Worm (Caenorhabditis elegans) whole organism, L4 larva: Measurements from ENCODE around the gene islo-1.
"Not testable (repeated sequence)": the region's sequence is repeated elsewhere in the genome, so short reads cannot be mapped to it uniquely, and the experiment has no call there.

Source experiments
- F26F4.8 ChIP-seq: fragments of 200-800 bp; sonication (Bioruptor generic); conservative IDR thresholded peaks from 2 replicates; pipeline ENCODE4 v1.3.6; 2022; ENCODE audit warnings: missing genetic modification characterization, missing compliant biosample characterization
- F44E2.7 ChIP-seq: fragments of 200-800 bp; sonication (Bioruptor generic); IDR thresholded peaks from 2 replicates; pipeline ENCODE4 v2.1.2; 2022; ENCODE audit warnings: missing genetic modification characterization, missing compliant biosample characterization
- R02D3.7 ChIP-seq: fragments of 150-350 bp; sonication (generic microtip); optimal IDR thresholded peaks from 3 replicates; lab custom pipeline; 2014; ENCODE audit warnings: missing biosample characterization, missing genetic modification characterization
- T26A8.4 ChIP-seq: fragments of 200-800 bp; sonication (Bioruptor generic); IDR thresholded peaks from 2 replicates; pipeline ENCODE4 v1.3.6; 2022; ENCODE audit warnings: missing genetic modification characterization, missing compliant biosample characterization
- Y105C5A.15 ChIP-seq: fragments of 200-800 bp; sonication (Bioruptor generic); IDR thresholded peaks from 2 replicates; pipeline ENCODE4 v1.3.6; 2022; ENCODE audit warnings: missing genetic modification characterization, missing compliant biosample characterization
- Y48G9A.11 ChIP-seq: fragments of 200-800 bp; sonication (Bioruptor generic); IDR thresholded peaks from 2 replicates; pipeline ENCODE4 v1.3.6; 2022; ENCODE audit warnings: missing genetic modification reagents, missing genetic modification characterization, missing compliant biosample characterization
- Y75B8A.6 ChIP-seq: fragments of 200-800 bp; sonication (Bioruptor generic); IDR thresholded peaks from 2 replicates; pipeline ENCODE4 v1.3.6; 2022; ENCODE audit warnings: missing genetic modification reagents, missing genetic modification characterization, missing compliant biosample characterization
- aha-1 ChIP-seq: fragments of 150-350 bp; peaks from one replicate; lab custom pipeline; 2014; ENCODE audit warnings: missing biosample characterization, missing genetic modification characterization
- attf-4 ChIP-seq: sonication (generic microtip); optimal IDR thresholded peaks from 3 replicates; lab custom pipeline; 2017; ENCODE audit warnings: missing biosample characterization, missing genetic modification characterization
- ceh-44 ChIP-seq: fragments of 200-800 bp; sonication (Bioruptor generic); IDR thresholded peaks from 2 replicates; pipeline ENCODE4 v1.3.6; 2022; ENCODE audit warnings: missing genetic modification reagents, missing genetic modification characterization, missing compliant biosample characterization
- ceh-82 ChIP-seq: sonication (generic microtip); optimal IDR thresholded peaks from 2 replicates; lab custom pipeline; 2017; ENCODE audit warnings: missing biosample characterization, missing genetic modification characterization
- ces-1 ChIP-seq: fragments of 150-350 bp; sonication (generic microtip); optimal IDR thresholded peaks from 4 replicates; lab custom pipeline; 2014; ENCODE audit warnings: missing biosample characterization, missing genetic modification reagents, missing genetic modification characterization
- cey-2 ChIP-seq: sonication (generic microtip); optimal IDR thresholded peaks from 3 replicates; lab custom pipeline; 2017; ENCODE audit warnings: missing genetic modification characterization, mild to moderate bottlenecking, missing compliant biosample characterization, antibody characterized with exemption, borderline replicate concordance; ENCODE audit not compliant: insufficient read depth
- daf-12 ChIP-seq: fragments of 150-350 bp; optimal IDR thresholded peaks from 2 replicates; lab custom pipeline; 2014; ENCODE audit warnings: missing biosample characterization, missing genetic modification reagents, missing genetic modification characterization
- daf-16 ChIP-seq, 3 experiments: sonication (generic microtip); optimal IDR thresholded peaks; 2 replicates each; lab custom pipeline; 2016 to 2017; ENCODE audit warnings: missing genetic modification characterization in 3 of 3, missing genetic modification reagents in 3 of 3, mild to moderate bottlenecking in 2 of 3, missing compliant biosample characterization in 2 of 3, missing biosample characterization in 1 of 3, moderate library complexity in 1 of 3
- dmd-6 ChIP-seq: fragments of 200-800 bp; sonication (Bioruptor generic); IDR thresholded peaks from 2 replicates; pipeline ENCODE4 v1.3.6; 2022; ENCODE audit warnings: missing genetic modification reagents, missing genetic modification characterization, missing compliant biosample characterization
- dmd-8 ChIP-seq: fragments of 200-800 bp; sonication (Bioruptor generic); IDR thresholded peaks from 2 replicates; pipeline ENCODE4 v1.3.6; 2022; ENCODE audit warnings: missing genetic modification characterization, missing compliant biosample characterization
- dpl-1 ChIP-seq: fragments of 150-350 bp; optimal IDR thresholded peaks from 2 replicates; lab custom pipeline; 2014; ENCODE audit warnings: missing biosample characterization, missing genetic modification reagents, missing genetic modification characterization
- duxl-1 ChIP-seq: sonication (generic microtip); optimal IDR thresholded peaks from 2 replicates; lab custom pipeline; 2016; ENCODE audit warnings: mild to moderate bottlenecking, missing genetic modification characterization, moderate library complexity, missing compliant biosample characterization; ENCODE audit not compliant: poor library complexity
- egl-43 ChIP-seq: fragments of 200-800 bp; sonication (Bioruptor generic); IDR thresholded peaks from 2 replicates; pipeline ENCODE4 v1.3.6; 2022; ENCODE audit warnings: missing genetic modification reagents, missing genetic modification characterization, missing compliant biosample characterization
- hif-1 ChIP-seq, 2 experiments: sonication (generic microtip); optimal IDR thresholded peaks; 2 replicates each; lab custom pipeline; 2016 to 2017; ENCODE audit warnings: missing compliant biosample characterization in 2 of 2, missing genetic modification characterization in 2 of 2, missing genetic modification reagents in 2 of 2, missing genotype in 2 of 2, mild to moderate bottlenecking in 1 of 2
- hmg-1.1 ChIP-seq: fragments of 200-800 bp; sonication (Bioruptor generic); IDR thresholded peaks from 2 replicates; pipeline ENCODE4 v1.3.6; 2022; ENCODE audit warnings: missing genetic modification reagents, missing genetic modification characterization, missing compliant biosample characterization
- lim-7 ChIP-seq: fragments of 200-800 bp; sonication (Bioruptor generic); IDR thresholded peaks from 2 replicates; pipeline ENCODE4 v1.3.6; 2022; ENCODE audit warnings: missing genetic modification characterization, missing compliant biosample characterization
- lin-13 ChIP-seq: fragments of 150-350 bp; optimal IDR thresholded peaks from 2 replicates; lab custom pipeline; 2014; ENCODE audit warnings: missing biosample characterization, missing genetic modification reagents, missing genetic modification characterization
- lin-39 ChIP-seq: fragments of 150-350 bp; optimal IDR thresholded peaks from 2 replicates; lab custom pipeline; 2014; ENCODE audit warnings: missing biosample characterization, missing genetic modification reagents, missing genetic modification characterization
- madf-5 ChIP-seq, 2 experiments: fragments of 200-800 bp; sonication (Bioruptor generic); IDR thresholded peaks; 2 replicates each; pipeline ENCODE4 v1.3.6; 2022; ENCODE audit warnings: missing compliant biosample characterization in 2 of 2, missing genetic modification characterization in 2 of 2
- nhr-111 ChIP-seq: fragments of 200-800 bp; sonication (Bioruptor generic); optimal IDR thresholded peaks from 2 replicates; lab custom pipeline; 2018; ENCODE audit warnings: mild to moderate bottlenecking, missing genetic modification characterization, missing compliant biosample characterization
- nhr-28 ChIP-seq: fragments of 150-350 bp; optimal IDR thresholded peaks from 2 replicates; lab custom pipeline; 2014; ENCODE audit warnings: missing biosample characterization, missing genetic modification characterization
- nhr-42 ChIP-seq: fragments of 200-800 bp; sonication (Bioruptor generic); IDR thresholded peaks from 2 replicates; pipeline ENCODE4 v1.3.6; 2022; ENCODE audit warnings: missing genetic modification characterization, missing compliant biosample characterization
- php-3 ChIP-seq: fragments of 200-800 bp; sonication (Bioruptor generic); IDR thresholded peaks from 2 replicates; pipeline ENCODE4 v1.3.6; 2022; ENCODE audit warnings: missing genetic modification reagents, missing genetic modification characterization, missing compliant biosample characterization
- pqm-1 ChIP-seq: sonication (generic microtip); optimal IDR thresholded peaks from 2 replicates; lab custom pipeline; 2017; ENCODE audit warnings: missing biosample characterization, missing genetic modification characterization
- rbr-2 ChIP-seq: sonication (generic microtip); optimal IDR thresholded peaks from 2 replicates; lab custom pipeline; 2016; ENCODE audit warnings: missing genotype, missing genetic modification characterization, missing compliant biosample characterization
- snpc-1.2 ChIP-seq: fragments of 200-800 bp; sonication (Bioruptor generic); IDR thresholded peaks from 2 replicates; pipeline ENCODE4 v1.3.6; 2022; ENCODE audit warnings: missing genetic modification reagents, missing genetic modification characterization, missing compliant biosample characterization
- unc-130 ChIP-seq: sonication (generic microtip); optimal IDR thresholded peaks from 2 replicates; lab custom pipeline; 2016; ENCODE audit warnings: missing genetic modification reagents, missing genetic modification characterization, missing compliant biosample characterization
- unc-62 ChIP-seq, 3 experiments: fragments of 150-350 bp in 1 of 3; sonication (generic microtip); optimal IDR thresholded peaks in 2 of 3; peaks in 1 of 3; 1 replicate in 1 of 3; 2 replicates in 2 of 3; lab custom pipeline; 2014 to 2017; ENCODE audit warnings: missing biosample characterization in 3 of 3, missing genetic modification characterization in 3 of 3, missing genetic modification reagents in 3 of 3, missing genotype in 1 of 3
- vab-7 ChIP-seq: fragments of 200-800 bp; sonication (Bioruptor generic); IDR thresholded peaks from 2 replicates; pipeline ENCODE4 v1.3.6; 2022; ENCODE audit warnings: missing genetic modification reagents, missing genetic modification characterization, missing compliant biosample characterization
- zag-1 ChIP-seq: fragments of 150-350 bp; optimal IDR thresholded peaks from 2 replicates; lab custom pipeline; 2014; ENCODE audit warnings: missing biosample characterization, missing genetic modification characterization
- zfp-2 ChIP-seq: sonication (generic microtip); optimal IDR thresholded peaks from 2 replicates; lab custom pipeline; 2016; ENCODE audit warnings: mild to moderate bottlenecking, missing genetic modification characterization, missing compliant biosample characterization
- zip-11 ChIP-seq: fragments of 200-800 bp; sonication (Bioruptor generic); IDR thresholded peaks from 2 replicates; pipeline ENCODE4 v1.3.6; 2022; ENCODE audit warnings: missing genetic modification characterization, missing compliant biosample characterization
- zip-2 ChIP-seq: fragments of 150-350 bp; optimal IDR thresholded peaks from 2 replicates; lab custom pipeline; 2014; ENCODE audit warnings: missing biosample characterization, missing genetic modification characterization
- ztf-11 ChIP-seq: fragments of 150-350 bp; optimal IDR thresholded peaks from 2 replicates; lab custom pipeline; 2014; ENCODE audit warnings: missing biosample characterization, missing genetic modification characterization
- ztf-7 ChIP-seq: fragments of 150-350 bp; optimal IDR thresholded peaks from 2 replicates; lab custom pipeline; 2014; ENCODE audit warnings: missing biosample characterization, missing genetic modification characterization

Gene islo-1

DNA sequence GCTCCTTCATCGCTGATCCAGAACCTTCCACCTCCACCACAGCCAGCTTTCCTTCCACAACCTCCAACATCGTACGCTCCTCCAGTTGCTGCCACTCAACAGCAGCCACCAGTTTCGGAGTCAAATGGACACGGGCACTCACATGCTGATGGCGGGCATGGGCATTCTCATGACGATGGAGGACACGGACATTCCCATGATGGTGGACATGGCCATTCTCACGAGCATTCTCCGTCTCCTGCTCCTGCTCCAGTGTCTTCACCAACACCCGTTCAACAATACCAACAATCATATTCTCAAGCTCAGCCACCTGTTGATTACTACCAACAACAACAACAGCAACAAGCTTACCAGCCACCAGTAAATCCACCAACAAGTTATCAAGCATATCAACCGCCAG lies 21.7 kb upstream of the islo-1 start:
- TF ChIP-seq ceh-82 (tag; lab: Kevin White, UChicago) (no peak), hmg-1.1 (GFP tag; lab: Robert Waterston, UW) (no peak), ztf-11 (tag; lab: Kevin White, UChicago) (no peak), daf-12 (no peak), ceh-44 (GFP tag; lab: Robert Waterston, UW) (no peak), unc-62 (GFP tag; optimal IDR thresholded peaks at IDR 0.05 in 1 of 2; lab: Kevin White, UChicago) (peak in 1 of 2 experiments; percentile 94), unc-62 (tag; optimal IDR thresholded peaks at IDR 0.05; lab: Kevin White, UChicago) (no peak), Y105C5A.15 (no peak), unc-130 (GFP tag; lab: Kevin White, UChicago) (no peak)
- TF ChIP-seq, all 104 proteins: peak for 1

DNA sequence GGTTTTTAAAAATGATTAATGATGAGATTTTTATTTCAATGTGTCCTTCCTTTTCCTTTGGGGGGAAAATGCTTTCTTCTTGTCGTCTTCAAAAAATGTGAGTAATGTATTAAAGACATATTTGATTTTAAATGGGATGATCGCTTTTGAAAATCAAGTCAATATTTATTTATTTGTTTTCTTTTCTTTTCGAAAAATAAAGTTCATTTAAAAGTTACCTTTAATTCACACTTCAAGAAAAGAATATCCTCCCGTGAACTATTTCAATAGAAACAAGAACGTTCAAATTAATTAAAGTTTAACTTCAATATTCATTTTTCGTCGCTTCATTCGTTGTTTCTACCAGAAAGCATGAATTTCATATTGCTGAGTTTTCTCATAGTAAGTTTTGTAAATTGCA lies 20.7 kb upstream of the islo-1 start, which contains the start of gene irld-8:
Gene irld-8, plus strand, starts transcription at position 301 of the 400 bp plus-strand sequence.
- no peak for TF ChIP-seq rbr-2 (tag; lab: Kevin White, UChicago)
- peak; percentile 79 for TF ChIP-seq aha-1 (tag; lab: Kevin White, UChicago)

DNA sequence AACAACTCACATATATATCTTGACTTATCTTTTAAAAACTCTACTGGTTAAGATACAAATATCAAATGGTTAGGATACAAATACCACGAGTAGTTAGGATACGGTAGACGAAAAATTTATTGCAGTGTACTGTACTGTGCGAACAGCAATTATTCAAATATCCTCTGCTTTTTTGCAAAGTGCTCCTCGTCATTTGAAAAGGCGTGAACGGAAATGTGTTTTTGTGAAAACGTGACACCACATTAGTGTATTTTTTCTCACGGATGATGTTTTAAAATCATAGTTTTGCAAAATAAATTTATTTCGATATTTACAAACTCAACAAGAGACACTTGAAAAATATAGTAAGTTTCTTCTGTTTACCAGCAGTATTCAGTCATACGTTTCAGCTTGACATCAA lies 17.4 kb upstream of the islo-1 start, which contains the start of gene F42G8.8:
Gene F42G8.8, plus strand, starts transcription at position 301 of the 400 bp plus-strand sequence.
- TF ChIP-seq lin-13 (GFP tag; lab: Kevin White, UChicago) (no peak), pqm-1 (tag; lab: Kevin White, UChicago) (no peak), attf-4 (no peak), T26A8.4 (GFP tag; lab: Robert Waterston, UW) (no peak), cey-2 (tag; lab: Kevin White, UChicago) (no peak), php-3 (GFP tag; lab: Robert Waterston, UW) (no peak), zip-2 (tag; lab: Kevin White, UChicago) (no peak), duxl-1 (tag; lab: Kevin White, UChicago) (no peak), nhr-111 (GFP tag; lab: Kevin White, UChicago) (no peak), zip-11 (GFP tag; lab: Robert Waterston, UW) (no peak), lin-39 (tag; lab: Kevin White, UChicago) (no peak), dpl-1 (no peak)
- TF ChIP-seq, all 104 proteins: peak for 0

DNA sequence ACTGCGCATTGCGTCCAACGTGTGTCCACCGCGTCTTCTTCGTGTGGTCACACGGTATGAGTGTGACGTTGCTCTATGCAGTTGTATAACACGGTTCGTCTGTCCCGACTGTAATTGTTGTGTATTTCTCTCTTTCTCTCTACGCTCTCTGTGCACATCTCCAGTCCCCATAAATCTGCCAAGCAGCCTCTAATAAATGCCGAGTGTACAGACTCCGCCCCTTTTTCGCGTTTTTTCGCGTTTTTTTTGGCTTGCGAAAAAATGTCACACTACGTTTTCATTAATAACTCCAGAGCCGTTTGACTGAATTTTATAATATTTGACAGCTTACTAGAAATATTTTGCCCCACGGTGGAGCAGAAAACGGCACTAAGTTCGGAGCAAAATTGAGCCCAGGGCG lies 13.8 kb upstream of the islo-1 start, which contains the start of gene erp-44.3:
Gene erp-44.3, plus strand, starts transcription at position 301 of the 400 bp plus-strand sequence.
- not testable (repeated sequence) for TF ChIP-seq zfp-2 (tag; lab: Kevin White, UChicago); madf-5 (GFP tag; IDR thresholded peaks at IDR 0.05; lab: Robert Waterston, UW); rbr-2 (tag; lab: Kevin White, UChicago)
- TF ChIP-seq, all 104 proteins: peak for 0; not testable (repeated sequence) for 104

DNA sequence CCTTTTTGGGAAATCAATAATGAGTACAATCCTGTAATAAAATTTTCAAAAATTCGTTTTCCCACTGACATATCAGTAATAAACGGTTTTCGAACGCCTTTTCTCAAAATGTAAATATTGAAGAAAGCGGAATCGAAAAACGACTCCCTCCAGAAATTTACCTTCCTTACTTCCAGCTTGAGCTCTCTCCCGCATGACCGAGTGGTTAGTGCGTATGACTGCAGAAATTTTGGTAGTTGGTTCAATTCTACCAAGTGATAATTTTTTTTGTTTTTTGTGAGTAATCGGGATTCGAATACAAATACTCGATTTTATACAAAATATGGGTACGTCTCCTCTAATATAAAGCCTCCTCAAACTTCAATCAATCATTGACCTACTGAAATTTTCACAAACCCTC lies 12.6 kb upstream of the islo-1 start:
- TF ChIP-seq F26F4.8 (GFP tag; lab: Robert Waterston, UW) = 0 out of 2 replicates have a peak, but pooled peaks have one; percentile 33
- 0 out of 2 replicates have a peak, but pooled peaks have one; percentile 16 for TF ChIP-seq dmd-8 (GFP tag; lab: Robert Waterston, UW)
- TF ChIP-seq Y105C5A.15 = 0 out of 2 replicates have a peak, but pooled peaks have one; percentile 23
- TF ChIP-seq lim-7 (GFP tag; lab: Robert Waterston, UW) = peak; percentile 76
- TF ChIP-seq snpc-1.2 (GFP tag; lab: Robert Waterston, UW) = peak; percentile 63
- peak; percentile 47; the same call in 1 of the 2 replicates for TF ChIP-seq vab-7 (GFP tag; lab: Robert Waterston, UW)
- peak; percentile 59; the same call in 1 of the 2 replicates for TF ChIP-seq egl-43 (GFP tag; lab: Robert Waterston, UW)

DNA sequence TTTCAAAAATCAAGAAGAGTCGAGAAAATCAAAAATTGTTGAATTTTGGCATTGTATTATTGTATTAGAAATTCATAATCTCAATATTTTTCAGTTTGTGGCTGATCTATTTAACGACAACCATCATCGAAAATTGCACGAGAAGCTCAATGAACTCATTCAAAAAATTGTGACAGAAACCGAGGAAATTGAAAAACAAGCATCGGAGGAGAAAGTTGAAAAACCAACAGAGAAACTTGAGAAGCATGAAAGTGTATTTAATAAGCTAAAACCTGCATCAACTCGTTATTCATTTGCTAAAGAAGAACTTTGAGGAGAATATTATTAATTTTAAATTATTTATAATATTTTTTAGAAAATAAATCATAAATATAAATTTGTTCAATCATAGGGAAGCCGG lies 9.3 kb upstream of the islo-1 start, which contains the start of gene ceph-41:
Gene ceph-41, plus strand, starts transcription at position 301 of the 400 bp plus-strand sequence.
- TF ChIP-seq Y48G9A.11 (GFP tag; lab: Robert Waterston, UW) (no peak), dmd-6 (no peak), nhr-28 (tag; lab: Kevin White, UChicago) (no peak), ces-1 (GFP tag; lab: Kevin White, UChicago) (no peak), Y75B8A.6 (no peak), vab-7 (GFP tag; lab: Robert Waterston, UW) (no peak), ztf-7 (no peak), hif-1 (tag; optimal IDR thresholded peaks at IDR 0.05; lab: Kevin White, UChicago) (no peak), zag-1 (tag; lab: Kevin White, UChicago) (no peak), daf-16 (GFP tag; optimal IDR thresholded peaks at IDR 0.05; lab: Kevin White, UChicago) (no peak), daf-16 (tag; optimal IDR thresholded peaks at IDR 0.05; lab: Kevin White, UChicago) (no peak), F44E2.7 (GFP tag; lab: Robert Waterston, UW) (no peak), nhr-42 (no peak), R02D3.7 (tag; lab: Kevin White, UChicago) (no peak)
